Worm (Caenorhabditis elegans) whole organism, late embryonic: ENCODE measurements around the gene tbc-12.

Source experiments
- C08G9.2 ChIP-seq: sonication (generic microtip); optimal IDR thresholded peaks from 2 replicates; lab custom pipeline; 2016; ENCODE audit warnings: mild to moderate bottlenecking, missing genetic modification characterization, moderate library complexity, missing compliant biosample characterization
- K09A11.1 ChIP-seq: sonication (generic microtip); optimal IDR thresholded peaks from 2 replicates; lab custom pipeline; 2017; ENCODE audit warnings: antibody characterized with exemption, mild to moderate bottlenecking, missing genetic modification characterization, missing compliant biosample characterization; ENCODE audit not compliant: insufficient read depth
- ama-1 ChIP-seq: fragments of 150-350 bp; optimal IDR thresholded peaks from 2 replicates; lab custom pipeline; 2014
- ceh-19 ChIP-seq: fragments of 200-800 bp; sonication (Bioruptor generic); optimal IDR thresholded peaks from 2 replicates; lab custom pipeline; 2018; ENCODE audit warnings: mild to moderate bottlenecking, missing genetic modification characterization, missing compliant biosample characterization
- ceh-2 ChIP-seq: sonication (generic microtip); optimal IDR thresholded peaks from 2 replicates; lab custom pipeline; 2016; ENCODE audit warnings: missing genotype, missing genetic modification characterization, missing compliant biosample characterization
- ceh-31 ChIP-seq: sonication (generic microtip); optimal IDR thresholded peaks from 2 replicates; lab custom pipeline; 2016; ENCODE audit warnings: missing genetic modification characterization, missing compliant biosample characterization
- ceh-48 ChIP-seq: sonication (generic microtip); optimal IDR thresholded peaks from 2 replicates; lab custom pipeline; 2016; ENCODE audit warnings: missing genetic modification characterization, inconsistent platforms, missing compliant biosample characterization
- elt-2 ChIP-seq: sonication (generic microtip); optimal IDR thresholded peaks from 2 replicates; lab custom pipeline; 2016; ENCODE audit warnings: missing genetic modification reagents, missing genetic modification characterization, missing compliant biosample characterization
- hlh-13 ChIP-seq: fragments of 200-800 bp; sonication (Bioruptor generic); optimal IDR thresholded peaks from 2 replicates; lab custom pipeline; 2018; ENCODE audit warnings: mild to moderate bottlenecking, missing genetic modification characterization, missing compliant biosample characterization
- hlh-6 ChIP-seq: sonication (generic microtip); optimal IDR thresholded peaks from 2 replicates; lab custom pipeline; 2016; ENCODE audit warnings: missing genotype, missing genetic modification characterization, missing compliant biosample characterization
- lim-6 ChIP-seq: sonication (generic microtip); optimal IDR thresholded peaks from 2 replicates; lab custom pipeline; 2016; ENCODE audit warnings: missing genetic modification characterization, missing compliant biosample characterization
- madf-2 ChIP-seq: sonication (generic microtip); optimal IDR thresholded peaks from 2 replicates; lab custom pipeline; 2017; ENCODE audit warnings: missing genetic modification characterization, missing compliant biosample characterization
- mec-3 ChIP-seq: sonication (generic microtip); optimal IDR thresholded peaks from 2 replicates; lab custom pipeline; 2016; ENCODE audit warnings: borderline replicate concordance, missing genetic modification characterization, missing compliant biosample characterization
- nfya-1 ChIP-seq: sonication (generic microtip); optimal IDR thresholded peaks from 2 replicates; lab custom pipeline; 2017; ENCODE audit warnings: missing genetic modification characterization, mild to moderate bottlenecking, missing compliant biosample characterization, antibody characterized with exemption, moderate library complexity
- odd-2 ChIP-seq: sonication (generic microtip); optimal IDR thresholded peaks from 2 replicates; lab custom pipeline; 2017; ENCODE audit warnings: antibody characterized with exemption, mild to moderate bottlenecking, missing genetic modification characterization, missing compliant biosample characterization
- pha-2 ChIP-seq: sonication (generic microtip); optimal IDR thresholded peaks from 2 replicates; lab custom pipeline; 2017; ENCODE audit warnings: mild to moderate bottlenecking, missing genetic modification characterization, missing compliant biosample characterization
- pha-4 ChIP-seq: fragments of 150-350 bp; optimal IDR thresholded peaks from 2 replicates; lab custom pipeline; 2018; ENCODE audit warnings: missing biosample characterization, missing genetic modification reagents, missing genetic modification characterization
- pros-1 ChIP-seq: fragments of 150-350 bp; optimal IDR thresholded peaks from 2 replicates; lab custom pipeline; 2014; ENCODE audit warnings: missing biosample characterization, missing genetic modification reagents, missing genetic modification characterization
- rnt-1 ChIP-seq: sonication (generic microtip); optimal IDR thresholded peaks from 2 replicates; lab custom pipeline; 2016; ENCODE audit warnings: missing genetic modification characterization, missing compliant biosample characterization
- sox-2 ChIP-seq: fragments of 200-800 bp; sonication (Bioruptor generic); IDR thresholded peaks from 2 replicates; pipeline ENCODE4 v1.3.6; 2022; ENCODE audit warnings: missing genetic modification reagents, missing genetic modification characterization, missing compliant biosample characterization
- sox-4 ChIP-seq: sonication (generic microtip); optimal IDR thresholded peaks from 2 replicates; lab custom pipeline; 2017; ENCODE audit warnings: mild to moderate bottlenecking, missing genetic modification characterization, inconsistent platforms, missing compliant biosample characterization
- unc-3 ChIP-seq, 2 experiments: fragments of 200-800 bp in 1 of 2; sonication (Bioruptor generic) in 1 of 2; sonication (generic microtip) in 1 of 2; conservative IDR thresholded peaks in 1 of 2; optimal IDR thresholded peaks in 1 of 2; 2 replicates each; pipeline versions ENCODE4 v1.3.6 to Lab custom; 2016 to 2022; ENCODE audit warnings: missing compliant biosample characterization in 2 of 2, missing genetic modification characterization in 2 of 2, missing genetic modification reagents in 1 of 2
- unc-42 ChIP-seq: sonication (generic microtip); optimal IDR thresholded peaks from 2 replicates; lab custom pipeline; 2016; ENCODE audit warnings: missing genotype, missing genetic modification characterization, missing compliant biosample characterization
- unc-86 ChIP-seq: sonication (generic microtip); optimal IDR thresholded peaks from 2 replicates; lab custom pipeline; 2016; ENCODE audit warnings: missing genetic modification characterization, missing compliant biosample characterization
- zip-5 ChIP-seq: sonication (generic microtip); optimal IDR thresholded peaks from 2 replicates; lab custom pipeline; 2016; ENCODE audit warnings: missing genetic modification characterization, missing compliant biosample characterization

tbc-12 gene

DNA sequence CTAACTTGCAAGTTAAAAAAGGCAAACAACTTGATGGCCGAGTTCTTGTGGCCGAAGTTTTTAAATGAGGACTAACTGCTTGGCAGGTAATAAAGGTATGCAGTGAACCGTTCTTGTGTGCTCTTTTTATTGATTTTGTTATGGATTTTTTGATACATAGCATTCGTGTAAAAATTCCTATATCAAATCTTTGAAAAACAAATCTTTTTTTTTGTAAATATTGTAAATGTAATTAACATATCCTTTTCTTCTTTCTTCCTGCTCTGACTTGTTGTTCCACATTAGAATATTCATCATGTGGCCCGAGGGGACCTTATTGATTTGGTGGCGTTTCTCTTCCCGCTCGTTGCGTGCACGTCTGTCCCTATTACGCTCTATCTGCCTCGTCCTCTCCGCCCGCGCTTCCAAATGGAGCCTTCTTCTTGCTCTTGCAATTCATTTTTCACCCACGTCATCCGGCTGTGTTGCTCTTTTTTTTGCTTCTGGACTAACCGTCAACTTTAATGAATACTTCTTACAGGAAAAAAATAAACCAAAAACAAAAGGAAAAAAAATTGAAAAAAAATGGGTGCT lies 43.6 kb downstream of the tbc-12 start, which contains the start of gene hid-1 (continued):
- TF ChIP-seq lim-6 (tag; lab: Kevin White, UChicago), result peak; percentile 16
- no peak for TF ChIP-seq sox-2
- TF ChIP-seq rnt-1, result no peak
- TF ChIP-seq nfya-1 (tag; lab: Kevin White, UChicago), result peak; percentile 35
- TF ChIP-seq sox-4, result no peak
- no peak for TF ChIP-seq pros-1
- peak; percentile 55 for TF ChIP-seq ceh-2 (tag; lab: Kevin White, UChicago)
- TF ChIP-seq, all 69 proteins: peak for 10

DNA sequence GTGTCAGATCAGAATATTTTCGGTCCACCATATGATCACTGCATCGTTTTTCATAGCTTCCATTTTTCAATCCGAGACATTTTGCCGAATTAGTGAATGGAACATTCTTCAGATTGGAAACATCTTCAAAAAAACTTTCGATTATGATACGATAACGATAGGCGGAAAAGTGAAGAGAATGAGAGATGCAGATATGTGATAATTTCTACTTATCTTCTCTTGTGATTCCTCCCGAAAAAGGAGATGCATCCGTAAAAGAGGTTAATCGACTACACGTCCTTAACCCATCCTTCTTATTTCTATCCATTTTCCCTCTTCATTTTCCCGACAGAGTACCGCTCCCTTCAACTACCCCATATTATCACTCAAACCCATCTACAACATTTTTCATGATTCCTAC lies 49.2 kb downstream of the tbc-12 start, which contains the start of gene K02E10.4:
TSS of gene K02E10.4 (plus strand) at position 186 of the 400 bp plus-strand sequence.
- TF ChIP-seq pha-2 (tag; lab: Kevin White, UChicago) (no peak), ceh-31 (tag; lab: Kevin White, UChicago) (no peak), mec-3 (no peak), madf-2 (tag; lab: Kevin White, UChicago) (no peak), K09A11.1 (tag; lab: Kevin White, UChicago) (no peak), sox-4 (no peak), hlh-13 (GFP tag; lab: Kevin White, UChicago) (no peak), elt-2 (tag; lab: Kevin White, UChicago) (no peak), C08G9.2 (tag; lab: Kevin White, UChicago) (no peak), hlh-6 (tag; lab: Kevin White, UChicago) (no peak)

DNA sequence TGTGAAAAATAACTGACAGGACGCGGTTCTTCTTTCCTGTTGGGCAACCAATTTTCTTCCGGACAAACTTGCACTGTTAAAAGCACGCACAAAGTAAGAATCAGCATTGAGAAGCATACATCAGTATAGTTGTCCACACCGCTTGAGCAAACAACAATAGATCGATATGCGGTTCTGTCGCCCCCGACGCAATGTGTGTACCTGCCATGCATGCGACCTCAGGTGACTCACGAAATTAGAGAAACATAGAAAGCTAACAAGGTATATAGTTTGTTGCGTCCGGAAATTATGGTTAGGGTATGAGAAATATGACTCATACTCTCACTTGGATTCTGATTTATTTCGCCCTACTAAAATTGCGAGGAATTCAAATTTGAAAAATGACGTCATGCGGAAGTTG lies 49.6 kb downstream of the tbc-12 start, which contains the start of gene K02E10.6:
TSS of gene K02E10.6 (minus strand) at position 149 of the 400 bp plus-strand sequence.
- TF ChIP-seq sox-2 (no peak), K09A11.1 (tag; lab: Kevin White, UChicago) (no peak)

DNA sequence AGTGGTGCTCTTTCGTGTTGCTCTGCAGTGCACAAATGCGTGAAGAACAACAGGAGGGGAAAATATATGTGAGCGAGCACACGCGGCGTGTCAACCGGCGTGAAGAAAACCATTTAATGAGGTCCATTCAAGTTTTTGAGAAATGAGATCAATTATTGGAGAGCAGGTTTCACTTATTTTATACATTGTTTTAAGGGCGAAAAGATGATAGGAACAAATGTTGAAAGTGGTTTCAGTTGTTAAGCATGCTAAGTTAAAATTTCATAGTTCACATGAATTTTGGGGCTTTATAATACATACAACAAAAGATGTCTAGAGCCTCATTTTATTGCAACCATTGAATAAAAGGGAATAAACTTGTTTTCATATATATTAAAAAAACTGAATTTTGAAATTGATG lies 53.4 kb downstream of the tbc-12 start, which contains the start of gene K02E10.5:
TSS of gene K02E10.5 (minus strand) at position 101 of the 400 bp plus-strand sequence.
- TF ChIP-seq zip-5 (tag; lab: Kevin White, UChicago) (no peak), ceh-2 (tag; lab: Kevin White, UChicago) (no peak), pha-4 (tag; lab: Kevin White, UChicago) (no peak), unc-3 (GFP tag; conservative IDR thresholded peaks at IDR 0.05; lab: Robert Waterston, UW) (no peak), unc-3 (tag; optimal IDR thresholded peaks at IDR 0.05; lab: Kevin White, UChicago) (no peak), odd-2 (tag; lab: Kevin White, UChicago) (no peak), unc-86 (tag; lab: Kevin White, UChicago) (no peak), ceh-48 (tag; lab: Kevin White, UChicago) (no peak), ceh-19 (no peak), sox-2 (no peak), unc-42 (tag; lab: Kevin White, UChicago) (no peak)
- TF ChIP-seq, all 69 proteins: peak for 0

DNA sequence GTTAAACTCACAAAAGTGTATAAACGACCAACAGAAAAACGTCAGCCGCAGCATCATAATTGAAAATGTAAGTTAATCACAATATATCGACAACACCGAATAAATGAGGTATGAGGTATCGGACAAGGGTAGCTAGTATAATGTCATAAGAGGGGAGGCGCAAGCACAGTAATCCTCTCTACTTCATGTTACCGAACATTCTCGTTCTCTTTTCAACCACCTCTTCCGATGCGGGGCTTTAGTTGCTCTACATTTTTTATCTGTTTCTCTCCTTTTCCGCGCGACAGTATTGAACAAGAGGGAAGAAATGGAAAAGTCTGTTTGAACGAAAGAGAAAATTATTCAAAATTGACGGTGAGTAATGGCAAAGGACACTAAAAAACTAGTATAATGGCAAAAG lies 56.4 kb downstream of the tbc-12 start, which contains the start of gene R04B3.3:
TSS of gene R04B3.3 (minus strand) at position 101 of the 400 bp plus-strand sequence.
- no peak for TF ChIP-seq ama-1 (lab: Kevin White, UChicago)
- TF ChIP-seq elt-2 (tag; lab: Kevin White, UChicago), result no peak
- TF ChIP-seq, all 69 proteins: peak for 0
